Fruit fly (Drosophila melanogaster): ENCODE measurements around the gene Ugt37A1.

DNA sequence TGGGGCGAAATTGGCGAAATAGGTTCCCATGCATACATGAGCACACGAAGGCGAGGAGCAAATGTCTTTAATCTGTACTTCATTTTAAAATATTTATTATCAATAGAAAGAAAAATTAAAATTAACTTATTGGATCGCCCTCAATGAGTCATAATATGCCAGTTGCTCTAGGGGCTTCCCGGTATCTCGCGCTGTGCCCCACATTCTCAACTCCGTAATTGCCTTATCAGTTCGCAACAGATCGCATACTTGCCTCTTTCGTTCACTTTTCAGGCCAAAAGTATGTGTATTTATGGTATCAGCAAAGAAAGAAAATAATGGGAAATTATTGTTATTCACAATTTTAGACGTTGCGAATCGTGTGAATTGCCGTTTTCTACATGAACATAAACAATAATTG is 44.3 kb downstream of the Ugt37A1 start:
- no peak for TF ChIP-seq pho (GFP tag; optimal IDR thresholded peaks at IDR 0.05)
- no peak for TF ChIP-seq eyg (GFP tag; optimal IDR thresholded peaks at IDR 0.05)
- TF ChIP-seq Dbx (GFP tag; IDR thresholded peaks at IDR 0.05), result no peak
- TF ChIP-seq CG13424 (tag; optimal IDR thresholded peaks at IDR 0.05), result no peak
- no peak for TF ChIP-seq Pdp1 (GFP tag; optimal IDR thresholded peaks at IDR 0.05)
- TF ChIP-seq pros (GFP tag; optimal IDR thresholded peaks at IDR 0.05), result no peak
- TF ChIP-seq CG12391 (tag; optimal IDR thresholded peaks at IDR 0.05), result no peak
- TF ChIP-seq E2f1 (GFP tag; IDR thresholded peaks at IDR 0.05), result no peak
- TF ChIP-seq emc (GFP tag; optimal IDR thresholded peaks at IDR 0.05), result no peak

Measured in whole organism, embryonic.